Fruit fly (Drosophila melanogaster): ENCODE measurements around the gene Or98b.

Or98b gene

dm6 chr3R:28351942-28352341 lies at the start of gene Or98b:
Gene Or98b (plus strand): TSS chr3R:28352242.
- TF ChIP-seq pan (optimal IDR thresholded peaks at IDR 0.05): no peak
- no peak for TF ChIP-seq usp (GFP tag; optimal IDR thresholded peaks at IDR 0.05)
- no peak for TF ChIP-seq Dll (optimal IDR thresholded peaks at IDR 0.05)
- no peak for TF ChIP-seq EcR (GFP tag; optimal IDR thresholded peaks at IDR 0.05)
- no peak for TF ChIP-seq CG8478 (optimal IDR thresholded peaks at IDR 0.05)
- no peak for TF ChIP-seq psq (optimal IDR thresholded peaks at IDR 0.05)

DNA sequence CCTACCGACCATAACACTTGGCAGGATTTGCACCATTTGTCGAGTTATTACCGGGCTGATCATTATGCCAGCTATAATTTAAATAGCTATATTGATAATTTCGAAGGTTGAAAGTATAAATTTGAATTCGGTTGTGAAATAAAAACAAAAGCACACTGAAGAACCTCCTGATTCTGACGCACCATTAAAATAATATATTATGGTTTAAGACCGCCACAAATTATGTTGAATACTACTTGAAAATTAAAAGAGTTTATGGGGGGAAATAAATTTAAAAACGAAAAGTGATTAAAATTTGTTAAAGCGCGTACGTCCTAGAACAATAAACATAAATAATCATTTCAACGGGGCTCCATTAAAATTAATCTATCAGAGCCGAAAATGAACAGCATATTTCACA lies 47.5 kb upstream of the Or98b start, which contains the start of gene CG12516:
Gene CG12516 (minus strand): TSS at position 101 of the 400 bp plus-strand sequence.
- TF ChIP-seq usp (GFP tag; optimal IDR thresholded peaks at IDR 0.05): no peak
- no peak for TF ChIP-seq CG8478 (optimal IDR thresholded peaks at IDR 0.05)
- TF ChIP-seq pan (optimal IDR thresholded peaks at IDR 0.05): no peak
- no peak for TF ChIP-seq Dll (optimal IDR thresholded peaks at IDR 0.05)
- no peak for TF ChIP-seq EcR (GFP tag; optimal IDR thresholded peaks at IDR 0.05)
- TF ChIP-seq psq (optimal IDR thresholded peaks at IDR 0.05): no peak

- no peak for TF ChIP-seq EcR (GFP tag; optimal IDR thresholded peaks at IDR 0.05)
- no peak for TF ChIP-seq CG8478 (optimal IDR thresholded peaks at IDR 0.05)
- TF ChIP-seq usp (GFP tag; optimal IDR thresholded peaks at IDR 0.05): no peak
- TF ChIP-seq pan (optimal IDR thresholded peaks at IDR 0.05): no peak
- no peak for TF ChIP-seq psq (optimal IDR thresholded peaks at IDR 0.05)
Observed at dm6 chr3R:28305959-28306358, 46.1 kb upstream of the Or98b start.

dm6 chr3R:28307926-28308746 lies 43.9 kb upstream of the Or98b start:
- TF ChIP-seq CG8478 (optimal IDR thresholded peaks at IDR 0.05) (no peak), pan (optimal IDR thresholded peaks at IDR 0.05) (no peak)

DNA sequence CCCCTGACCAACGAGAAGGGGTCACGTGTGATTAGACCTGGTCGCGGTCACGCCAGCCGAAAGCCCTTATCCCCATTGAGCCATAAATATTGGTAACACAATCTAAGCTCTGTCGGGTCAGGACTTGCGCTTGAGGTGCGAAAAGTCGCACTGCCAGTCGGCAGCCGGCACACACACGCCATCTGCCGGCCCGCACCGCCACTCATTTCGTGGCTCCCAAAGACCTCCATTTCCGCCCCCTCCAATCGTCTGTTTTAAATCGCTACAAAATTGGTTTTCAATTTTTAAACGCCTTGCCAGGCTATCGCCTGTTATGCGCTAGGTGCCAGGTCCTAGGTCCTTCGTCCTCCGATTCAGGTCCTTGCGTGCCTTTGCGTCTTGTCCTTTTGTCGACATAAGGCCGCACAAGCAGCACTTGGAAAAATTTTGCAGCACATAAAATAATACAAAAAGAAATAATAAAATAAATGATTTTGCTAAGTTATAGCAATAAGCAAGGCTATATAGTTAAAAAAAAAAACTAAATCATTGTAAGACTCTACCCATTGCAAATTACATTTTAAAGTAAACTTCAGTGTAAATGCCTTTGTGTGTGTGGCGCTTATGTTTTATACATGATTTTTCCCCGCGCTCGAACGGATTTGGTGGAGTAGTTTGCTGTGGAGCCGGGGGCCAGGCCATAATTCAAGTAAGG lies 34.7 kb upstream of the Or98b start:
- no peak for TF ChIP-seq usp (GFP tag; optimal IDR thresholded peaks at IDR 0.05)
- no peak for TF ChIP-seq EcR (GFP tag; optimal IDR thresholded peaks at IDR 0.05)

DNA sequence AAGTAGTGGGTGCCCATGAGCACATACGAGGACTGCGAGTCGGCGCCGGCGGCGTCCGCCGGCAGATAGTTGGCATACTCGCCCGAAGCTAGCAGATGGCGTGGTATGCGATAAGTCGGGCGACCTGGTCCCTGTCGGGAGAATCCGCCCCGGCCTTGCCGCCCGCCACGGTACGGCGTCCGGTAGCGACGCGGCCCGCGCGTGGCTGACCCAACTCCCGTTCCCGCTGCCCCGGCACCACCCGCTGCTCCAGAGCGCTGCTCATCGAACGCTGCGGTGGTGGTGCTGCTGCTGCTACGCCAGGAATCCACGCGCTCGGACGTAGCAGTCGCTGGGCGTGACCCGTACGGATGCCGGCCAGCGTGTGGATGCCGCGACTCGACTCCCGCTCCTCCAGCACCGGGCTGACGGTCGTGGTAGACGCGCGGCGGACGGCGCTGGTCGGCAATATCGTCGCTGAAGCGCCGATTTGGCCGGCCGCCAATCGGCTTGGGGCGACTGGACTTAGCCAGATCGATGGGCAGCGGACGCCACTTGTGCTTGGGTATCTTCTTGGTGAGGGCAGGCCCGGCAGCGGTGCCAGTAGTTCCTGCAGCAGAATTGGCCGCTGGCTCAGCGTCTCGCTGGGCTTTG lies 28.2 kb upstream of the Or98b start:
- TF ChIP-seq usp (GFP tag; optimal IDR thresholded peaks at IDR 0.05): no peak

DNA sequence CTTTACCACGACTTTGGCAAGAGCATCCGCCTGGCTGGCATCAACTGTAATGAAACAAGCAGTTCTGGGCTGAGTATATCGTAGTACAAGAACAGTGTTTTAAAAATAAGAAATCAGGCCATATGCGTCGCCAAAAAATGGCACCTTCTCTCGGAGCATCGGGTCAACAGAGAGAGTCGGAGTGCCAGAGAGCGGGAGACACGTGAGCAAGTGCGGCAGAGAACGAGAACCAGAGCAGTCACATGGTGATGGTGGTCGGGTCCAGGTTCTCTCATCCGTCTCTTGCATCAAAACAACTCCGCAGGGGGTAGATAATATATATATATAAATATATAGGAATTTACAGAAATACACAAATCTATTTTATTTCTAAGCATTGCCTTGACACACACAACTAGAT lies 27.2 kb upstream of the Or98b start:
- TF ChIP-seq CG8478 (optimal IDR thresholded peaks at IDR 0.05) (no peak), pan (optimal IDR thresholded peaks at IDR 0.05) (no peak), usp (GFP tag; optimal IDR thresholded peaks at IDR 0.05) (no peak), EcR (GFP tag; optimal IDR thresholded peaks at IDR 0.05) (no peak), Dll (optimal IDR thresholded peaks at IDR 0.05) (no peak)

dm6 chr3R:28325415-28325814 lies 26.6 kb upstream of the Or98b start:
- no peak for TF ChIP-seq psq (optimal IDR thresholded peaks at IDR 0.05)
- TF ChIP-seq EcR (GFP tag; optimal IDR thresholded peaks at IDR 0.05): no peak
- TF ChIP-seq pan (optimal IDR thresholded peaks at IDR 0.05): no peak
- TF ChIP-seq Dll (optimal IDR thresholded peaks at IDR 0.05): no peak
- TF ChIP-seq CG8478 (optimal IDR thresholded peaks at IDR 0.05): no peak
- TF ChIP-seq usp (GFP tag; optimal IDR thresholded peaks at IDR 0.05): no peak

DNA sequence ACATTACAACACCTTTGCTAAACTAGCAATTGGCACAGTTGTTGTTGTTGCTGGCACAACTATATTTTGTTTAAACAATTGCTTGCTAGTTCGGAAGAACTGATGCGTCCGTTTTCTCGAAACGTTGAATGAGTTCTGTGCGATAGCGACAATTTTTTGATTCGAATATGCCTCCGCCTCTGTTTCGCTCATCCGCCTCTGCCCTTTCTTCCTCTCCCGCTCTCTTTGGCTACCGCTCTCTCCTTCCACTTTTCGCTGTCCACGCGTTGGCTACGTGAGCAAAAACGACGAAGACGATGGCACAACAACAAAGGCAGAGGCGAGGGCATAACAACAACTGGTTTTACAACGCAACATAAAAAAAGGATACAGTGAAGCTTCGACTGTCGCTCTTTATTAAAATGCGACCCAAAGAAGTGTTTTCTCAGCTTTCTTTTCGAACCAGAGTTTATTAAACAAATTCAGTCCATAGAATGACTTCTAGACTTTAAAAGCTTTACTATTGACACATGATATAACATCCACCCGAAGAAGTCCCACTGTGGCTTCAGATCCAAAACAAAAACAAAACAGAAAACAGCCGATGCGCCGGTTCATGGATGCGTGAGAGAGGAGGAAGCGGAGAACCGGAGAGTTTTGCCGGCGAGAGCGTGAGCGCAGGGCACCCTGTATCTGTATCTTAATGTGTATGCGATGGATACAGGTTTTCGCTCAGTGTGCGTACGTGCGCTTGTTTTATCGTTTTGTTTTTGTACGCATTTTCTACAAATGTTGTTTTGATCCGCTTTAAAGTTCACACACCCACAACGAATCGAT lies 25.7 kb upstream of the Or98b start:
- TF ChIP-seq Dll (optimal IDR thresholded peaks at IDR 0.05) (no peak), pan (optimal IDR thresholded peaks at IDR 0.05) (no peak), CG8478 (optimal IDR thresholded peaks at IDR 0.05) (no peak), EcR (GFP tag; optimal IDR thresholded peaks at IDR 0.05) (no peak), psq (optimal IDR thresholded peaks at IDR 0.05) (no peak), usp (GFP tag; optimal IDR thresholded peaks at IDR 0.05) (no peak)

DNA sequence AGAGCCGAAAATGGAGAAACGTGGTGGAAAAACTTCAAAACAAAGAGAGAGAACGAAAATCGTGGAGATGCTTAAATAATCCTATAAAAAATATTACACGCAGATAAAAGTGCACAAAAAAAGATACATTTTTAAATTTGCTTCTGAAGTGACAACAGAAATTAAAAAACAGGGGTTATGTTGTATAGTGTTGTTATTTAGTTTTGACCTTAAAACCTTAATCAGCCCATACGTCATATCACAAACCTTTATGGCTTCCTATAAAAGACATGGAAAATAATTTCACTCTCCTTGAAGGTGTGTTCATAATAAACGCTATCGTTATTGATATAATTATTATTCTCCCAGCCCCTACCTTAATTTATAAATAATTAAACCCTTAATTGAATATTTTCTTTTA lies 24.9 kb upstream of the Or98b start:
- TF ChIP-seq psq (optimal IDR thresholded peaks at IDR 0.05) (no peak), CG8478 (optimal IDR thresholded peaks at IDR 0.05) (no peak), usp (GFP tag; optimal IDR thresholded peaks at IDR 0.05) (no peak), EcR (GFP tag; optimal IDR thresholded peaks at IDR 0.05) (no peak), Dll (optimal IDR thresholded peaks at IDR 0.05) (no peak), pan (optimal IDR thresholded peaks at IDR 0.05) (no peak)

dm6 chr3R:28327709-28328467 lies 24.2 kb upstream of the Or98b start:
- no peak for TF ChIP-seq EcR (GFP tag; optimal IDR thresholded peaks at IDR 0.05)
